Fruit fly (Drosophila melanogaster) S2 (cell line): ENCODE measurements around the gene Rnf146.

ENCODE experiments used
- CG8478 ChIP-seq: fragments of >200 bp; optimal IDR thresholded peaks from 2 replicates; lab custom pipeline; 2018
- CTCF ChIP-seq, 2 experiments: fragments of >200 bp; optimal IDR thresholded peaks; 2 replicates each; lab custom pipeline; 2018

DNA sequence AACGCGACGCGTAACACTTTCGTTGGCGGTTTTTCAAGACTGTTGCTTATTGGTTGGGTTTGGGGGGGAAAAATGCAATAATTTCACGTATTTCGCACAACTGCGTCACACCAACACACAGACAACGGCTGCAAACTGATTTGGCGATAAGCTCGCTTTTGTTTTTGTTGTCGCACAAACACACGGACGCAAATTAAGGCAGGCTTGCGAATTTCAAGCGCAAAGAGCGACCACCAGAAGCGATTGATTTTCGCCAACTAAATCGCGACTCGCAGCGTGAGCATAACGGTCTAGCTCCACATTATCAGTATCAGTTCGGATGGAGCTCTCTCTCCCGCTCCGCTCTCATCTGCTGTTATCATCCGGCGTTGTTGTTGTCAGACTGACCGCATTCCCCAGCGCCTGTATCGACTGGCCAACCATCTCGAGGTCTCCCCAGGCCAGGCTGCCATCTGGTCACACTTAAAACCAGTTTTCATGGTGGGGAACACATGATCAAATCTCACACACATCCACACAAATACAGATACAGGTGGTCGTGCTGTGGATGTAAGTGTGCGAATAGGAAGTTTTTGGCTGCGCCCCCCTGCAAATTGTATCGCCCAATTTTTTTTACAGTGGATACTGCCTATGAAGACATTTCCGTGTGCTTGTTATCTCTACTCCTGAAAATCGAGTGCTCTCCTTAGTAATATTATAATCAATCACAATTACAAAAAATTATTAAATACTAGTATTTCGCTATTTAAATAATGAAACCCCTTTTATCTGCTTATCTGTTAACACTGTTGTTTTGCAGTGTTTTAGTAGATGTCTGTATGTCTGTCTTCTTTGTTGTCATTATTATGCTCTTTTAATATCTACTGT lies 9.6 kb downstream of the Rnf146 start:
- TF ChIP-seq CG8478 (lab: Kevin White, UChicago): no peak
- no peak for TF ChIP-seq CTCF (optimal IDR thresholded peaks at IDR 0.05; lab: Kevin White, UChicago)
